Worm (Caenorhabditis elegans): ENCODE data around the gene Y110A2AL.7.
A peak's percentile ranks its signal among the peaks of the same experiment; 100 is the strongest.

The Y110A2AL.7 gene

DNA sequence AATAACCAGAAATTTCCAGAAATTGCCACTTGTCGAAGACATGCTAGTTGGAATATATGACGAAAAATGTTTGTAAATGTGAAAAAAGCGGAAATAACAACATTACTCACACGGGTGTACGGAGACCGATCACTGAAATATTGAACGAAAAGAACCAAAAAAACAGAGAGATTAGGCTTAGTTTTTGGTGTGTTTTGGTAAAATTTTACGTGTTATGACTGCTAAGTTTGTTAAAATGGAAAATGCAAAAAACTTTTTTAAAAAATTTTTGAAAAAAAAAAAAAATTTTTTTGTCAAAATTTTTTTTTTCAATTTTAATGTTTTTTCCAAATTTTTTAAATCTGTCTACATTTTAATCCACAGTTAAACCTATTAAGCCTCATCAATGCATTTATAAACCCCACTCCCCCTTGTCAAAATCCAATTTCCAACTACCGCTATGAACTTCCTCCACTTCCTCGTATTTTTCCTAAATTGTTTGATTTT, 20.5 kb downstream of the Y110A2AL.7 start, which contains the start of the genes fut-4 and K12H6.10:
fut-4 (minus strand) TSS at position 101 of the 486 bp plus-strand sequence.
K12H6.10 (plus strand) TSS at position 436 of the 486 bp plus-strand sequence.
- TF ChIP-seq nhr-28 (tag; optimal IDR thresholded peaks at IDR 0.05) (no peak), unc-39 (tag; optimal IDR thresholded peaks at IDR 0.05) (no peak), drap-1 (GFP tag; optimal IDR thresholded peaks at IDR 0.05) (no peak), hlh-1 (tag; optimal IDR thresholded peaks at IDR 0.05) (no peak), unc-62 (GFP tag; optimal IDR thresholded peaks at IDR 0.05) (no peak), ces-1 (GFP tag; optimal IDR thresholded peaks at IDR 0.05) (no peak), zip-8 (tag; optimal IDR thresholded peaks at IDR 0.05) (no peak)

DNA sequence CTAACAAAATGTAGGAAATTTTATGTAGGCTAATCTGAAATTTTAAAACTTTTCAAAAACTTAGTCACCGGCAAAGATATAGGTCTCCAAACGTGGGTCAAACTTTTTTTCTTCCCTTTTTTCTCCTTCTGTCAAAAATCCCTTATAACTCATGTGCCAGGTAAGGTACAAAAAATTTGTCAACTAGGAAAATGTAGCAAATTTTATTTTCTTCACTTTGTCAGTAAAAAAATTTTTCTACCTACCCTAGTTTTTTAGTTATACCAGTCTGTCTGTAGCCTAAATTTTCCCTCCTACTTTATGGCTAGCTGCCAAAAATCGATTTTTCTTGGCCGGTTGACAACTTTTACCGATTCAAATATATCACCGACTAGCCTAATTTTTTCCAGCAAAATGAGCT, 26.3 kb downstream of the Y110A2AL.7 start, which contains the start of gene set-13:
set-13 (plus strand) TSS at position 301 of the 400 bp plus-strand sequence.
- TF ChIP-seq zip-8 (tag; optimal IDR thresholded peaks at IDR 0.05) (no peak), nhr-76 (tag; optimal IDR thresholded peaks at IDR 0.05) (no peak), hlh-1 (tag; optimal IDR thresholded peaks at IDR 0.05) (no peak), blmp-1 (tag; optimal IDR thresholded peaks at IDR 0.05) (no peak), tbx-8 (GFP tag; optimal IDR thresholded peaks at IDR 0.05) (no peak), flh-1 (GFP tag; optimal IDR thresholded peaks at IDR 0.05) (no peak), sptf-1 (tag; optimal IDR thresholded peaks at IDR 0.05) (no peak), elt-3 (tag; optimal IDR thresholded peaks at IDR 0.05) (no peak), elt-1 (tag; optimal IDR thresholded peaks at IDR 0.05; ENCODE audit: borderline replicate concordance, insufficient read depth) (no peak), mls-2 (tag; optimal IDR thresholded peaks at IDR 0.05) (no peak), unc-39 (tag; optimal IDR thresholded peaks at IDR 0.05) (no peak), nhr-12 (tag; optimal IDR thresholded peaks at IDR 0.05) (no peak), ceh-43 (GFP tag; optimal IDR thresholded peaks at IDR 0.05) (no peak), snpc-4 (tag; optimal IDR thresholded peaks at IDR 0.05) (no peak), lin-13 (tag; optimal IDR thresholded peaks at IDR 0.05) (no peak)

DNA sequence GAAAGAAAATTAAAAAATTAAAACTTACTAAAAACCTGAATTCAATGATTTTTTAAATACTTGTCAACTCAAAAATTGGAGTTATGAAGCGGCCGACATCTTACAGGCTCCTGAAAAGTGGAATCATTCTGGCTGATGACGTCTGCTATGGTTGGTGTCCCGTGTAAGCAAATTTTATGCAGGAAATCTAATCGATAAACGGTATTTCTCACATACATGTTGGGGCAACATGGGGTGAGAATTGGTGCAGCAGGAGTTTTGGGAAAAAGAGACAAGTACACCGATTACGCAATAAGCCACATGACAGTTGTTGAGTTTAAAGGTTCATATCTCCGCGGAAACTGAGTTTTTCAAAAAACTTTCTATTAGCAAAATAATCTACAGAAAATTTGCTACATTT, 27.5 kb downstream of the Y110A2AL.7 start, which contains the start of gene K12H6.2:
K12H6.2 (minus strand) TSS at position 101 of the 400 bp plus-strand sequence.
- peak; percentile 46 for TF ChIP-seq zip-8 (tag; optimal IDR thresholded peaks at IDR 0.05)
- no peak for TF ChIP-seq ceh-43 (GFP tag; optimal IDR thresholded peaks at IDR 0.05)

DNA sequence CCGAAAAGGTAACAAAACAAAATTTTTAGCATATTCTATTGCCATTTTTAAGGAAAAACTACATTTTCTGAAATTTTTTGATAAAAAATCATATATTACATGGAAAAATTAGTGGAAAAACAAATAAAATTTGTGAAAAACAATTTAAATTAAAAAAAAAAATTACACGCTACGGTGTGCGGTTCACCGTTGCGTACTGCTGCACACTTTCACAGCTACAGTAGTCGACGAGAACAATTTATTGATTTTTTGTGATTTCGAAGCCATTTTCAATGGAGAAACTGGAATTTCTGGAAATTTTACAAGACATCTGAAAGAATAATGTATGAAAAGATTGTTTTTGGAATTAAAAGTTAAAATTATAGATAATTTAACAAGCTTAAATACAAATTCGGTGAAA, 28.0 kb downstream of the Y110A2AL.7 start:
- TF ChIP-seq snpc-4 (tag; optimal IDR thresholded peaks at IDR 0.05): no peak
- TF ChIP-seq blmp-1 (tag; optimal IDR thresholded peaks at IDR 0.05): no peak
- no peak for TF ChIP-seq nhr-12 (tag; optimal IDR thresholded peaks at IDR 0.05)
- TF ChIP-seq lin-32 (GFP tag; optimal IDR thresholded peaks at IDR 0.05): no peak
- TF ChIP-seq lin-13 (tag; optimal IDR thresholded peaks at IDR 0.05): no peak
- TF ChIP-seq elt-3 (tag; optimal IDR thresholded peaks at IDR 0.05): no peak

DNA sequence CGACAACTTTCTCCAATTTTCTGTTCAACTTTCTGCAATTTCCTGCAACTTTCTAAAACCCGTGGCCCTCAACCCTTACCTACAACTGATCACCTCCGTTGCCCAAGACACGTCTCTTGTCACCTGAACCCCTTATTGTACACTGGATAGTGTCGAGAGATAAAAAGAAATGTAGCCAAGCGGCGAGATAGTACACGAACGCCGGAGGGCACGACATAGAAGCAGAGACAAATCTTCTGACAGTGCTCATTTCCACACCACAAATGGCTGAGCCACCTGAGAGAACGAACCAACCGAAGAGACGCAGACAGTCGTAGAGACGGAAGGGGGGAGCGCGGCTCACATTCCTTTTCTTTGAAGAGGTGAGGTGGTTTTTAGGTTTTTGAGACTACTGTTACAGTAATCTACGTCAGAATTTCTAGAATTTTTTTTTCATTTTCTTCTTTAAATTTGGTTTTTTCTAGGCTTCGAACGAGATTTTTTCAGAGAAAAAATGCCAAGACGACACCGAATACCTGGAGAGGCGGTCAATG, 35.2 kb downstream of the Y110A2AL.7 start, which contains the start of gene K12H6.12:
K12H6.12 (plus strand) TSS at position 483 of the 533 bp plus-strand sequence.
- no peak for TF ChIP-seq unc-120 (tag; optimal IDR thresholded peaks at IDR 0.05; ENCODE audit: poor library complexity, severe bottlenecking)
- TF ChIP-seq bed-3 (GFP tag; optimal IDR thresholded peaks at IDR 0.05): no peak
- no peak for TF ChIP-seq lin-13 (tag; optimal IDR thresholded peaks at IDR 0.05)
- no peak for TF ChIP-seq sptf-1 (tag; optimal IDR thresholded peaks at IDR 0.05)
- TF ChIP-seq pha-4 (tag; optimal IDR thresholded peaks at IDR 0.05): no peak
- no peak for TF ChIP-seq snpc-4 (tag; optimal IDR thresholded peaks at IDR 0.05)
- no peak for TF ChIP-seq lsy-2 (tag; optimal IDR thresholded peaks at IDR 0.05)
- no peak for TF ChIP-seq nhr-76 (tag; optimal IDR thresholded peaks at IDR 0.05)
- no peak for TF ChIP-seq nhr-237 (tag; optimal IDR thresholded peaks at IDR 0.05)
- no peak for TF ChIP-seq unc-39 (tag; optimal IDR thresholded peaks at IDR 0.05)
- TF ChIP-seq ztf-11 (tag; optimal IDR thresholded peaks at IDR 0.05): no peak
- TF ChIP-seq ceh-83 (GFP tag; optimal IDR thresholded peaks at IDR 0.05): no peak
- TF ChIP-seq ceh-43 (GFP tag; optimal IDR thresholded peaks at IDR 0.05): no peak
- TF ChIP-seq lin-32 (GFP tag; optimal IDR thresholded peaks at IDR 0.05): no peak
- TF ChIP-seq cnd-1 (tag; optimal IDR thresholded peaks at IDR 0.05): no peak
- no peak for TF ChIP-seq ceh-39 (tag; optimal IDR thresholded peaks at IDR 0.05)
- no peak for TF ChIP-seq unc-62 (GFP tag; optimal IDR thresholded peaks at IDR 0.05)

DNA sequence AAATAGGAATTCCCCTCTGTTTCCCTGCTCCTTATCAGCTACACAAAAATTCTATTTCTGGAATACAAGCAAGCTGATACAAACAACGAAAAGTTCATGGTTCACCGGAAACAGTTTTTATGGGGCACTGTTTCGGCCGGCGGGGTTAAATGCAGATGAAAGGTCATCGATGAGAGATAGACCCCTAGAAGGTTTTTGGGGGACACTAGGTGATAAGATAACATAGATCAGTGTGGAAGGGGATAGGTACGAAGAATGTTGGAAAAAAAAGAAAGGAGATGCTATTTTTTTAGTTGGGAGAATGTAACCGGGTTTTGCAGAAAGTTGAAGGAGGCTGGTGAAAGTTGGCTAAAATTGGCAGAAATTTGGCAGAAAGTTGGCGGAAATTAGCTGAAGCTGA, 37.4 kb downstream of the Y110A2AL.7 start:
- no peak for TF ChIP-seq snpc-4 (tag; optimal IDR thresholded peaks at IDR 0.05)
- no peak for TF ChIP-seq nhr-76 (tag; optimal IDR thresholded peaks at IDR 0.05)
- no peak for TF ChIP-seq ceh-43 (GFP tag; optimal IDR thresholded peaks at IDR 0.05)
- TF ChIP-seq drap-1 (GFP tag; optimal IDR thresholded peaks at IDR 0.05): no peak
- TF ChIP-seq ham-2 (GFP tag; optimal IDR thresholded peaks at IDR 0.05): no peak
- TF ChIP-seq lsy-2 (tag; optimal IDR thresholded peaks at IDR 0.05): no peak
- no peak for TF ChIP-seq nhr-237 (tag; optimal IDR thresholded peaks at IDR 0.05)
- no peak for TF ChIP-seq nhr-12 (tag; optimal IDR thresholded peaks at IDR 0.05)
- no peak for TF ChIP-seq bed-3 (GFP tag; optimal IDR thresholded peaks at IDR 0.05)
- TF ChIP-seq elt-3 (tag; optimal IDR thresholded peaks at IDR 0.05): no peak
- TF ChIP-seq unc-39 (tag; optimal IDR thresholded peaks at IDR 0.05): no peak
